Worm (Caenorhabditis elegans): ENCODE results near the gene T21C9.13.

Gene T21C9.13

ce11 chrV:10572614-10573013, 24.5 kb upstream of the T21C9.13 start, which contains the start of gene del-6:
Gene del-6 (plus strand): TSS chrV:10572914.
- TF ChIP-seq ceh-39 (tag; optimal IDR thresholded peaks at IDR 0.05) (no peak), hlh-1 (tag; optimal IDR thresholded peaks at IDR 0.05) (no peak), zip-8 (tag; optimal IDR thresholded peaks at IDR 0.05) (no peak), pha-4 (tag; optimal IDR thresholded peaks at IDR 0.05) (no peak), unc-62 (GFP tag; optimal IDR thresholded peaks at IDR 0.05) (no peak), blmp-1 (tag; optimal IDR thresholded peaks at IDR 0.05) (no peak)

- TF ChIP-seq blmp-1 (tag; optimal IDR thresholded peaks at IDR 0.05): no peak
- no peak for TF ChIP-seq ceh-83 (GFP tag; optimal IDR thresholded peaks at IDR 0.05)
- TF ChIP-seq pha-4 (tag; optimal IDR thresholded peaks at IDR 0.05): no peak
- TF ChIP-seq drap-1 (GFP tag; optimal IDR thresholded peaks at IDR 0.05): no peak
- TF ChIP-seq elt-1 (tag; optimal IDR thresholded peaks at IDR 0.05; ENCODE audit: borderline replicate concordance, insufficient read depth): no peak
- no peak for TF ChIP-seq mep-1 (tag; optimal IDR thresholded peaks at IDR 0.05)
- no peak for TF ChIP-seq mls-2 (tag; optimal IDR thresholded peaks at IDR 0.05)
Observed at ce11 chrV:10574197-10574596, 22.9 kb upstream of the T21C9.13 start.

DNA sequence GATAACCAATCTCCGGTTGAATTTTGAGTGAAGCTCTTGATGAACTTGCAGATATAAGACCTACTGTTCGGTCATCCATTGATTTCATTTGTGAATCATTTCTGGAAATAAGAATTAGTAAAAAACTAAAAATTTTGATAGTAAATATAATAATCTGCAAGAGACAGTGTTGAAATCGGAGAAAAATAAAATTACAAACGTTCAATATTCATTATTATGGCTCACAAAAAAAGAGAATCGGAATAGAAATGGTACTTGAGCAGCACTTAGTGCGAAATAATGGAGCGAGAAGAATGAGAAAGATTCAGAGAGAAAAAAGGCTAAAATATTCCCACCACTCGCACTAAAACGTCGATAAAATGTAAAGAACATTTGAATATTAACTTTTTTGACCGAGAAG, 20.7 kb upstream of the T21C9.13 start, which contains the start of gene vps-54:
Gene vps-54, minus strand, starts transcription at position 101 of the 400 bp plus-strand sequence.
- no peak for TF ChIP-seq sem-2 (GFP tag; optimal IDR thresholded peaks at IDR 0.05)
- TF ChIP-seq tbx-8 (GFP tag; optimal IDR thresholded peaks at IDR 0.05): no peak
- no peak for TF ChIP-seq flh-1 (GFP tag; optimal IDR thresholded peaks at IDR 0.05)
- no peak for TF ChIP-seq ceh-43 (GFP tag; optimal IDR thresholded peaks at IDR 0.05)
- no peak for TF ChIP-seq ces-1 (GFP tag; optimal IDR thresholded peaks at IDR 0.05)
- no peak for TF ChIP-seq nhr-237 (tag; optimal IDR thresholded peaks at IDR 0.05)
- TF ChIP-seq M03D4.4 (tag; optimal IDR thresholded peaks at IDR 0.05): no peak
- no peak for TF ChIP-seq snpc-4 (tag; optimal IDR thresholded peaks at IDR 0.05)
- no peak for TF ChIP-seq zip-8 (tag; optimal IDR thresholded peaks at IDR 0.05)

- TF ChIP-seq mls-2 (tag; optimal IDR thresholded peaks at IDR 0.05) (no peak), bed-3 (GFP tag; optimal IDR thresholded peaks at IDR 0.05) (no peak), drap-1 (GFP tag; optimal IDR thresholded peaks at IDR 0.05) (no peak), sem-2 (GFP tag; optimal IDR thresholded peaks at IDR 0.05) (no peak), blmp-1 (tag; optimal IDR thresholded peaks at IDR 0.05) (no peak), nhr-76 (tag; optimal IDR thresholded peaks at IDR 0.05) (no peak), unc-62 (GFP tag; optimal IDR thresholded peaks at IDR 0.05) (no peak), flh-1 (GFP tag; optimal IDR thresholded peaks at IDR 0.05) (no peak), elt-1 (tag; optimal IDR thresholded peaks at IDR 0.05; ENCODE audit: borderline replicate concordance, insufficient read depth) (no peak), M03D4.4 (tag; optimal IDR thresholded peaks at IDR 0.05) (no peak), tbx-8 (GFP tag; optimal IDR thresholded peaks at IDR 0.05) (no peak)
Observed at ce11 chrV:10578226-10578625, 18.8 kb upstream of the T21C9.13 start, which contains the start of gene mics-1. Gene mics-1 (minus strand): TSS chrV:10578326.

- TF ChIP-seq ces-1 (GFP tag; optimal IDR thresholded peaks at IDR 0.05) (peak; percentile 22), cnd-1 (tag; optimal IDR thresholded peaks at IDR 0.05) (peak; percentile 23), ceh-39 (tag; optimal IDR thresholded peaks at IDR 0.05) (no peak), unc-39 (tag; optimal IDR thresholded peaks at IDR 0.05) (no peak), bed-3 (GFP tag; optimal IDR thresholded peaks at IDR 0.05) (no peak), sem-2 (GFP tag; optimal IDR thresholded peaks at IDR 0.05) (no peak), mep-1 (tag; optimal IDR thresholded peaks at IDR 0.05) (peak; percentile 73), lin-13 (tag; optimal IDR thresholded peaks at IDR 0.05) (peak; percentile 46), lsy-2 (tag; optimal IDR thresholded peaks at IDR 0.05) (peak; percentile 66), pha-4 (tag; optimal IDR thresholded peaks at IDR 0.05) (peak; percentile 79)
Observed at ce11 chrV:10578938-10579337, 18.1 kb upstream of the T21C9.13 start, which contains the start of the genes erh-1 and lpd-9. Gene erh-1 (minus strand): TSS chrV:10579141. Gene lpd-9 (plus strand): TSS chrV:10579305.

DNA sequence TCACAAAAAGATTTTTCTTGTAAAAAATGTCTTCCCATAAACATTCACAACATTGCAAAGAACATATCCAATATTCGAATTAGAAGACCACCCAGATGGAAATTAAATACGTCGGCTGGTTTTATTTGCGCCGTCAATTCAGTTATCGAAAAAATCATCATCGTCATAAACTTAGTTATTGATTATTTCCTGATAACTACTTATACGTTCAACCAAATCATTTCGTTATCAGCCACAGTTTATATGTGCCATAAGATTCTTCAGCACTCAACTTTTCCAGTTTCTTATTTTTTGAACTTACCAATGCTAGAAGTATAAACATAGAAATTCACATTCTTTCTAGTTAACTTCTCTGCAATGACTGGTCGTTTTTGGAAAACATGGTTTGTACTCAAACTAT, 16.4 kb upstream of the T21C9.13 start:
- TF ChIP-seq flh-1 (GFP tag; optimal IDR thresholded peaks at IDR 0.05) (no peak), mls-2 (tag; optimal IDR thresholded peaks at IDR 0.05) (no peak), cnd-1 (tag; optimal IDR thresholded peaks at IDR 0.05) (no peak), drap-1 (GFP tag; optimal IDR thresholded peaks at IDR 0.05) (no peak), pha-4 (tag; optimal IDR thresholded peaks at IDR 0.05) (no peak), tbx-8 (GFP tag; optimal IDR thresholded peaks at IDR 0.05) (no peak), unc-62 (GFP tag; optimal IDR thresholded peaks at IDR 0.05) (no peak), hlh-1 (tag; optimal IDR thresholded peaks at IDR 0.05) (no peak), nhr-12 (tag; optimal IDR thresholded peaks at IDR 0.05) (no peak), nhr-28 (tag; optimal IDR thresholded peaks at IDR 0.05) (no peak), sem-2 (GFP tag; optimal IDR thresholded peaks at IDR 0.05) (no peak), snpc-4 (tag; optimal IDR thresholded peaks at IDR 0.05) (no peak), bed-3 (GFP tag; optimal IDR thresholded peaks at IDR 0.05) (no peak), ztf-11 (tag; optimal IDR thresholded peaks at IDR 0.05) (no peak), lsy-2 (tag; optimal IDR thresholded peaks at IDR 0.05) (no peak), nhr-76 (tag; optimal IDR thresholded peaks at IDR 0.05) (no peak), unc-39 (tag; optimal IDR thresholded peaks at IDR 0.05) (no peak), ham-2 (GFP tag; optimal IDR thresholded peaks at IDR 0.05) (no peak)

Measured in whole organism, mixed stage, embryonic.